Fruit fly (Drosophila melanogaster) whole organism, embryonic: ENCODE measurements around the gene Bruce.

Experiments used
- Adf1 ChIP-seq: fragments of 200-800 bp; sonication (Bioruptor generic); IDR thresholded peaks from 2 replicates; pipeline ENCODE4 v1.3.6; 2022; ENCODE audit warnings: missing biosample characterization, missing genetic modification characterization
- B-H1 ChIP-seq: fragments of 200-800 bp; sonication (Bioruptor generic); IDR thresholded peaks from 3 replicates; pipeline ENCODE4 v1.3.6; 2022; ENCODE audit warnings: missing biosample characterization, missing genetic modification characterization
- CG11093 ChIP-seq: fragments of 200-800 bp; sonication (Bioruptor generic); IDR thresholded peaks from 3 replicates; pipeline ENCODE4 v1.3.6; 2022; ENCODE audit warnings: missing biosample characterization, missing genetic modification characterization
- CG11398 ChIP-seq: fragments of 200-800 bp; sonication (Bioruptor generic); optimal IDR thresholded peaks from 2 replicates; lab custom pipeline; 2016; ENCODE audit warnings: missing biosample characterization, missing genetic modification characterization
- CG13775 ChIP-seq: fragments of 200-800 bp; sonication (Bioruptor generic); optimal IDR thresholded peaks from 3 replicates; lab custom pipeline; 2017; ENCODE audit warnings: missing biosample characterization, mild to moderate bottlenecking, missing genetic modification characterization
- CG1602 ChIP-seq: fragments of 200-800 bp; sonication (Bioruptor generic); optimal IDR thresholded peaks from 3 replicates; lab custom pipeline; 2016; ENCODE audit warnings: missing biosample characterization, missing genetic modification characterization
- CG16779 ChIP-seq: fragments of 200-800 bp; sonication (Bioruptor generic); IDR thresholded peaks from 2 replicates; pipeline ENCODE4 v1.3.6; 2022; ENCODE audit warnings: missing biosample characterization, missing genetic modification characterization
- CG17359 ChIP-seq: fragments of 200-800 bp; sonication (Bioruptor generic); optimal IDR thresholded peaks from 3 replicates; lab custom pipeline; 2018; ENCODE audit warnings: missing biosample characterization, mild to moderate bottlenecking, missing genetic modification characterization, moderate library complexity
- CG17361 ChIP-seq: fragments of 200-800 bp; sonication (Bioruptor generic); IDR thresholded peaks from 3 replicates; pipeline ENCODE4 v1.3.6; 2022; ENCODE audit warnings: missing biosample characterization, missing genetic modification characterization
- CG18619 ChIP-seq: fragments of 200-800 bp; sonication (Bioruptor generic); optimal IDR thresholded peaks from 3 replicates; lab custom pipeline; 2017; ENCODE audit warnings: missing biosample characterization, mild to moderate bottlenecking, missing genetic modification characterization
- CG2116 ChIP-seq: fragments of 200-800 bp; sonication (Bioruptor generic); optimal IDR thresholded peaks from 3 replicates; lab custom pipeline; 2018; ENCODE audit warnings: missing biosample characterization, mild to moderate bottlenecking, missing genetic modification characterization
- CG34224 ChIP-seq: fragments of 200-800 bp; sonication (Bioruptor generic); IDR thresholded peaks from 3 replicates; pipeline ENCODE4 v1.3.6; 2022; ENCODE audit warnings: missing biosample characterization, missing genetic modification characterization; ENCODE audit not compliant: partially characterized antibody
- CG4404 ChIP-seq: fragments of 200-800 bp; sonication (Bioruptor generic); IDR thresholded peaks from 2 replicates; pipeline ENCODE4 v1.3.6; 2022; ENCODE audit warnings: missing biosample characterization, missing genetic modification characterization
- CG4820 ChIP-seq: fragments of 200-800 bp; sonication (Bioruptor generic); optimal IDR thresholded peaks from 3 replicates; lab custom pipeline; 2016; ENCODE audit warnings: missing biosample characterization, missing genetic modification characterization
- CG6175 ChIP-seq: fragments of 200-800 bp; sonication (Bioruptor generic); IDR thresholded peaks from 3 replicates; pipeline ENCODE4 v1.3.6; 2022; ENCODE audit warnings: missing biosample characterization, missing genetic modification characterization
- CG6689 ChIP-seq: fragments of 200-800 bp; sonication (Bioruptor generic); IDR thresholded peaks from 2 replicates; pipeline ENCODE4 v1.3.6; 2022; ENCODE audit warnings: missing biosample characterization, missing genetic modification characterization
- CG6854 ChIP-seq: fragments of 200-800 bp; sonication (Bioruptor generic); optimal IDR thresholded peaks from 3 replicates; lab custom pipeline; 2017; ENCODE audit warnings: missing biosample characterization, mild to moderate bottlenecking, missing genetic modification characterization
- CG7786 ChIP-seq: fragments of 200-800 bp; sonication (Bioruptor generic); optimal IDR thresholded peaks from 2 replicates; lab custom pipeline; 2016; ENCODE audit warnings: missing biosample characterization, missing genetic modification characterization
- CG8281 ChIP-seq: fragments of 200-800 bp; sonication (Bioruptor generic); optimal IDR thresholded peaks from 2 replicates; lab custom pipeline; 2018; ENCODE audit warnings: missing biosample characterization, mild to moderate bottlenecking, missing genetic modification characterization, moderate library complexity
- Chrac-16 ChIP-seq: fragments of 200-800 bp; sonication (Bioruptor generic); optimal IDR thresholded peaks from 3 replicates; lab custom pipeline; 2016; ENCODE audit warnings: missing biosample characterization, missing genetic modification characterization
- CoRest ChIP-seq: fragments of 200-800 bp; sonication (Bioruptor generic); optimal IDR thresholded peaks from 3 replicates; lab custom pipeline; 2018; ENCODE audit warnings: missing biosample characterization, mild to moderate bottlenecking, missing genetic modification characterization, moderate library complexity
- Fer2 ChIP-seq: fragments of 200-800 bp; sonication (Bioruptor generic); optimal IDR thresholded peaks from 2 replicates; lab custom pipeline; 2018; ENCODE audit warnings: missing biosample characterization, mild to moderate bottlenecking, missing genetic modification characterization, moderate library complexity
- HLHmδ ChIP-seq: fragments of 200-800 bp; sonication (Bioruptor generic); optimal IDR thresholded peaks from 2 replicates; lab custom pipeline; 2018; ENCODE audit warnings: missing biosample characterization, mild to moderate bottlenecking, missing genetic modification characterization, moderate library complexity
- Hand ChIP-seq: fragments of 200-800 bp; sonication (Bioruptor generic); optimal IDR thresholded peaks from 2 replicates; lab custom pipeline; 2017; ENCODE audit warnings: mild to moderate bottlenecking, missing biosample characterization, missing genetic modification reagents, missing genetic modification characterization
- HmgZ ChIP-seq: fragments of 200-800 bp; sonication (Bioruptor generic); optimal IDR thresholded peaks from 2 replicates; lab custom pipeline; 2018; ENCODE audit warnings: missing biosample characterization, mild to moderate bottlenecking, missing genetic modification characterization
- Jarid2 ChIP-seq: fragments of 200-800 bp; sonication (Bioruptor generic); optimal IDR thresholded peaks from 3 replicates; lab custom pipeline; 2017; ENCODE audit warnings: mild to moderate bottlenecking, missing biosample characterization, missing genetic modification reagents, missing genetic modification characterization
- Lhr ChIP-seq: fragments of 200-800 bp; sonication (Bioruptor generic); optimal IDR thresholded peaks from 3 replicates; lab custom pipeline; 2017; ENCODE audit warnings: mild to moderate bottlenecking, missing biosample characterization, missing genetic modification reagents, missing genetic modification characterization
- Mad ChIP-seq: fragments of 200-800 bp; sonication (Bioruptor generic); optimal IDR thresholded peaks from 2 replicates; lab custom pipeline; 2016; ENCODE audit warnings: missing biosample characterization, missing genetic modification characterization
- Mes4 ChIP-seq: fragments of 200-800 bp; sonication (Bioruptor generic); optimal IDR thresholded peaks from 2 replicates; lab custom pipeline; 2016; ENCODE audit warnings: missing biosample characterization, missing genetic modification characterization
- NFAT ChIP-seq: fragments of 200-800 bp; sonication (Bioruptor generic); IDR thresholded peaks from 2 replicates; pipeline ENCODE4 v1.3.6; 2022; ENCODE audit warnings: missing biosample characterization, missing genetic modification characterization
- Ptx1 ChIP-seq: fragments of 200-800 bp; sonication (Bioruptor generic); IDR thresholded peaks from 2 replicates; pipeline ENCODE4 v1.3.6; 2022; ENCODE audit warnings: missing biosample characterization, missing genetic modification characterization
- Rx ChIP-seq: fragments of 200-800 bp; sonication (Bioruptor generic); IDR thresholded peaks from 2 replicates; pipeline ENCODE4 v1.3.6; 2022; ENCODE audit warnings: missing biosample characterization, missing genetic modification characterization
- Taf1 ChIP-seq: fragments of 200-800 bp; sonication (Bioruptor generic); IDR thresholded peaks from 2 replicates; pipeline ENCODE4 v1.3.6; 2022; ENCODE audit warnings: missing biosample characterization, missing genetic modification characterization
- Xbp1 ChIP-seq: fragments of 200-800 bp; sonication (Bioruptor generic); optimal IDR thresholded peaks from 3 replicates; lab custom pipeline; 2016; ENCODE audit warnings: missing biosample characterization, mild to moderate bottlenecking, missing genetic modification characterization
- aop ChIP-seq: fragments of 200-800 bp; sonication (Bioruptor generic); IDR thresholded peaks from 2 replicates; pipeline ENCODE4 v1.3.6; 2022; ENCODE audit warnings: missing biosample characterization, missing genetic modification characterization
- bab2 ChIP-seq: fragments of 200-800 bp; sonication (Bioruptor generic); optimal IDR thresholded peaks from 2 replicates; lab custom pipeline; 2016; ENCODE audit warnings: missing biosample characterization, missing genetic modification characterization
- chn ChIP-seq: fragments of 200-800 bp; sonication (Bioruptor generic); optimal IDR thresholded peaks from 2 replicates; lab custom pipeline; 2016; ENCODE audit warnings: missing biosample characterization, missing genetic modification characterization
- ci ChIP-seq: fragments of 200-800 bp; sonication (Bioruptor generic); IDR thresholded peaks from 3 replicates; pipeline ENCODE4 v1.3.6; 2022; ENCODE audit warnings: missing biosample characterization, missing genetic modification characterization
- crc ChIP-seq: fragments of 200-800 bp; sonication (Bioruptor generic); optimal IDR thresholded peaks from 2 replicates; lab custom pipeline; 2016; ENCODE audit warnings: missing biosample characterization, missing genetic modification characterization
- exex ChIP-seq: fragments of 200-800 bp; sonication (Bioruptor generic); optimal IDR thresholded peaks from 4 replicates; lab custom pipeline; 2018; ENCODE audit warnings: missing biosample characterization, mild to moderate bottlenecking, missing genetic modification characterization, moderate library complexity
- gt ChIP-seq: fragments of 200-800 bp; sonication (Bioruptor generic); IDR thresholded peaks from 2 replicates; pipeline ENCODE4 v1.3.6; 2022; ENCODE audit warnings: missing biosample characterization, missing genetic modification characterization
- jing ChIP-seq: fragments of 200-800 bp; sonication (Bioruptor generic); optimal IDR thresholded peaks from 2 replicates; lab custom pipeline; 2018; ENCODE audit warnings: missing biosample characterization, mild to moderate bottlenecking, missing genetic modification characterization
- lilli ChIP-seq: fragments of 200-800 bp; sonication (Bioruptor generic); optimal IDR thresholded peaks from 3 replicates; lab custom pipeline; 2016; ENCODE audit warnings: missing biosample characterization, missing genetic modification characterization
- lov ChIP-seq, 2 experiments: fragments of 200-800 bp in 1 of 2; fragments of >200 bp in 1 of 2; sonication (Bioruptor generic) in 1 of 2; IDR thresholded peaks in 1 of 2; optimal IDR thresholded peaks in 1 of 2; 2 replicates in 1 of 2; 3 replicates in 1 of 2; pipeline versions ENCODE4 v1.3.6 to Lab custom; 2017 to 2022; ENCODE audit warnings: missing biosample characterization in 1 of 2, missing genetic modification characterization in 1 of 2
- maf-S ChIP-seq: fragments of 200-800 bp; sonication (Bioruptor generic); optimal IDR thresholded peaks from 2 replicates; lab custom pipeline; 2016; ENCODE audit warnings: missing biosample characterization, missing genetic modification characterization
- pan ChIP-seq, 4 experiments: fragments of >200 bp in 3 of 4; fragments of 200-800 bp in 1 of 4; sonication (Bioruptor generic) in 1 of 4; optimal IDR thresholded peaks in 3 of 4; IDR thresholded peaks in 1 of 4; 2 replicates each; pipeline versions ENCODE4 v1.3.6 to Lab custom; 2017 to 2022; ENCODE audit warnings: missing biosample characterization in 2 of 4, missing genetic modification characterization in 2 of 4, mixed read lengths in 1 of 4
- pzg ChIP-seq: fragments of 200-800 bp; sonication (Bioruptor generic); optimal IDR thresholded peaks from 3 replicates; lab custom pipeline; 2018; ENCODE audit warnings: missing biosample characterization, mild to moderate bottlenecking, missing genetic modification characterization, moderate library complexity
- sd ChIP-seq: fragments of 200-800 bp; sonication (Bioruptor generic); optimal IDR thresholded peaks from 3 replicates; lab custom pipeline; 2018; ENCODE audit warnings: missing biosample characterization, mild to moderate bottlenecking, missing genetic modification characterization, moderate library complexity
- twi ChIP-seq: fragments of 200-800 bp; optimal IDR thresholded peaks from 2 replicates; lab custom pipeline; 2019; ENCODE audit warnings: missing biosample characterization, mild to moderate bottlenecking, missing genetic modification characterization, moderate library complexity

Gene Bruce

dm6 chr3R:10268865-10269442, 62.2 kb downstream of the Bruce start (continued):
- peak; percentile 70 for TF ChIP-seq B-H1 (GFP tag; lab: Robert Waterston, UW)
- peak; percentile 46 for TF ChIP-seq Chrac-16 (GFP tag; lab: Kevin White, UChicago)
- peak; percentile 20 for TF ChIP-seq CG11398 (GFP tag; lab: Kevin White, UChicago)
- no peak for TF ChIP-seq Hand
- TF ChIP-seq CG8281 (tag; lab: Kevin White, UChicago): peak; percentile 4
- TF ChIP-seq HLHmδ (GFP tag; lab: Kevin White, UChicago): no peak
- TF ChIP-seq CG18619: no peak
- no peak for TF ChIP-seq Mes4
- no peak for TF ChIP-seq Jarid2 (GFP tag; lab: Kevin White, UChicago)
- TF ChIP-seq Mad (GFP tag; lab: Kevin White, UChicago): no peak
- TF ChIP-seq CG2116 (GFP tag; lab: Kevin White, UChicago): no peak
- TF ChIP-seq CG16779: peak; percentile 68; the same call in 1 of the 2 replicates
- no peak for TF ChIP-seq twi
- TF ChIP-seq Fer2 (tag; lab: Kevin White, UChicago): no peak
- TF ChIP-seq CG11093 (GFP tag; lab: Robert Waterston, UW): peak; percentile 65
- TF ChIP-seq gt: 0 out of 2 replicates have a peak, but pooled peaks have one; percentile 25
- TF ChIP-seq CoRest (tag; lab: Kevin White, UChicago): peak; percentile 42
- TF ChIP-seq CG6689 (GFP tag; lab: Robert Waterston, UW): peak; percentile 76
- peak; percentile 53 for TF ChIP-seq lilli (GFP tag; lab: Kevin White, UChicago)
- peak; percentile 56; the same call in 2 of the 3 replicates for TF ChIP-seq CG6175 (GFP tag; lab: Robert Waterston, UW)
- TF ChIP-seq chn: peak; percentile 43
- no peak for TF ChIP-seq aop (GFP tag; lab: Robert Waterston, UW)
- no peak for TF ChIP-seq maf-S (GFP tag; lab: Kevin White, UChicago)
- no peak for TF ChIP-seq exex
- no peak for TF ChIP-seq pzg (GFP tag; lab: Kevin White, UChicago)
- peak; percentile 82 for TF ChIP-seq CG17359 (tag; lab: Kevin White, UChicago)
- TF ChIP-seq ci: peak; percentile 93
- TF ChIP-seq CG7786 (GFP tag; lab: Kevin White, UChicago): peak; percentile 64
- TF ChIP-seq NFAT: peak; percentile 63
- TF ChIP-seq CG4404 (GFP tag; lab: Robert Waterston, UW): peak; percentile 51; the same call in 1 of the 2 replicates
- TF ChIP-seq CG13775 (GFP tag; lab: Kevin White, UChicago): peak; percentile 22
- peak; percentile 22 for TF ChIP-seq Adf1 (GFP tag; lab: Robert Waterston, UW)
- TF ChIP-seq pan (optimal IDR thresholded peaks at IDR 0.05; lab: Kevin White, UChicago): no peak
- peak in 1 of 2 experiments; percentile 83 for TF ChIP-seq pan (GFP tag; optimal IDR thresholded peaks at IDR 0.05 in 1 of 2, IDR thresholded peaks at IDR 0.05 in 1 of 2)
- TF ChIP-seq sd (tag; lab: Kevin White, UChicago): peak; percentile 88
- TF ChIP-seq jing (GFP tag; lab: Kevin White, UChicago): peak; percentile 40
- TF ChIP-seq Lhr (GFP tag; lab: Kevin White, UChicago): no peak
- TF ChIP-seq CG4820 (GFP tag; lab: Kevin White, UChicago): peak; percentile 60
- TF ChIP-seq Xbp1: peak; percentile 67
- no peak; the same call in 2 of the 3 replicates for TF ChIP-seq CG17361 (GFP tag; lab: Robert Waterston, UW)
- peak; percentile 64; the same call in 1 of the 2 replicates for TF ChIP-seq Rx
- no peak for TF ChIP-seq crc (GFP tag; lab: Kevin White, UChicago)
- peak; percentile 24 for TF ChIP-seq CG1602 (GFP tag; lab: Kevin White, UChicago)
- peak; percentile 33 for TF ChIP-seq CG6854
- no peak for TF ChIP-seq lov (optimal IDR thresholded peaks at IDR 0.05; lab: Kevin White, UChicago)
- peak; percentile 61; the same call in 1 of the 3 replicates for TF ChIP-seq lov (GFP tag; IDR thresholded peaks at IDR 0.05; lab: Robert Waterston, UW)
- TF ChIP-seq Ptx1 (GFP tag; lab: Robert Waterston, UW): peak; percentile 80
- peak; percentile 36 for TF ChIP-seq HmgZ (tag; lab: Kevin White, UChicago)
- peak; percentile 73 for TF ChIP-seq bab2 (GFP tag; lab: Kevin White, UChicago)
- no peak for TF ChIP-seq CG34224
- peak; percentile 72 for TF ChIP-seq Taf1 (GFP tag; lab: Robert Waterston, UW)
